Fruit fly (Drosophila melanogaster): ENCODE results near the gene AdamTS-B.

Gene AdamTS-B

dm6 chrX:5689417-5690215, 8.7 kb upstream of the AdamTS-B start, which contains the start of the genes PGAP1 and cv (continued):
- TF ChIP-seq oc (tag; optimal IDR thresholded peaks at IDR 0.05) (no peak), Nf-YB (GFP tag; optimal IDR thresholded peaks at IDR 0.05) (no peak), Ets65A (GFP tag) (peak; percentile 75), Sin3A (optimal IDR thresholded peaks at IDR 0.05) (no peak), D19B (GFP tag; optimal IDR thresholded peaks at IDR 0.05) (no peak), phol (tag; optimal IDR thresholded peaks at IDR 0.05) (peak; percentile 45), ham (GFP tag; IDR thresholded peaks at IDR 0.05) (no peak), CG3847 (GFP tag; IDR thresholded peaks at IDR 0.05) (0 out of 2 replicates have a peak, but pooled peaks have one; percentile 30), Kr (GFP tag; optimal IDR thresholded peaks at IDR 0.05) (no peak), scrt (GFP tag; optimal IDR thresholded peaks at IDR 0.05) (no peak), run (tag; optimal IDR thresholded peaks at IDR 0.05) (no peak), Dip3 (GFP tag; optimal IDR thresholded peaks at IDR 0.05) (peak; percentile 17), NFAT (GFP tag; IDR thresholded peaks at IDR 0.05) (no peak; the same call in 1 of the 2 replicates), CG15011 (GFP tag; optimal IDR thresholded peaks at IDR 0.05) (no peak), CG9817 (tag; optimal IDR thresholded peaks at IDR 0.05) (peak; percentile 8), CG32532 (GFP tag; IDR thresholded peaks at IDR 0.05) (peak; percentile 27), Fer3 (tag; optimal IDR thresholded peaks at IDR 0.05) (no peak), CG30431 (GFP tag; optimal IDR thresholded peaks at IDR 0.05) (no peak), usp (GFP tag; optimal IDR thresholded peaks at IDR 0.05) (no peak), CG10209 (GFP tag; optimal IDR thresholded peaks at IDR 0.05) (no peak), pum (GFP tag; optimal IDR thresholded peaks at IDR 0.05) (no peak), Gsc (GFP tag; IDR thresholded peaks at IDR 0.05) (no peak), grau (tag; optimal IDR thresholded peaks at IDR 0.05) (peak; percentile 47), Xbp1 (GFP tag; optimal IDR thresholded peaks at IDR 0.05) (peak; percentile 5), ci (GFP tag; IDR thresholded peaks at IDR 0.05) (peak; percentile 11; the same call in 1 of the 3 replicates), Hr39 (optimal IDR thresholded peaks at IDR 0.05) (no peak), CG13123 (GFP tag; optimal IDR thresholded peaks at IDR 0.05) (no peak), Dbx (GFP tag; IDR thresholded peaks at IDR 0.05) (no peak), CoRest (tag; optimal IDR thresholded peaks at IDR 0.05) (peak; percentile 51), jumu (GFP tag; optimal IDR thresholded peaks at IDR 0.05) (no peak), CG9727 (GFP tag; optimal IDR thresholded peaks at IDR 0.05) (peak; percentile 26), CG2202 (tag; optimal IDR thresholded peaks at IDR 0.05) (no peak), croc (GFP tag; conservative IDR thresholded peaks at IDR 0.05) (no peak), ro (GFP tag; IDR thresholded peaks at IDR 0.05) (no peak), CG42726 (GFP tag; IDR thresholded peaks at IDR 0.05; ENCODE audit: partially characterized antibody) (peak; percentile 8; the same call in 1 of the 2 replicates), abd-A (tag; optimal IDR thresholded peaks at IDR 0.05) (no peak), CG7372 (GFP tag; IDR thresholded peaks at IDR 0.05) (no peak), CG8359 (GFP tag; optimal IDR thresholded peaks at IDR 0.05; ENCODE audit: borderline replicate concordance) (no peak), klu (GFP tag; IDR thresholded peaks at IDR 0.05) (no peak), lola (GFP tag; optimal IDR thresholded peaks at IDR 0.05) (peak in 1 of 3 experiments; percentile 53), stwl (tag; optimal IDR thresholded peaks at IDR 0.05) (peak; percentile 23), Dad (GFP tag; optimal IDR thresholded peaks at IDR 0.05) (no peak), Sry-δ (GFP tag; optimal IDR thresholded peaks at IDR 0.05) (peak; percentile 81), sob (GFP tag; IDR thresholded peaks at IDR 0.05) (no peak), Mad (GFP tag; optimal IDR thresholded peaks at IDR 0.05) (no peak), nmo (GFP tag; optimal IDR thresholded peaks at IDR 0.05) (peak; percentile 45), tup (GFP tag; optimal IDR thresholded peaks at IDR 0.05) (no peak), unc-4 (GFP tag; IDR thresholded peaks at IDR 0.05; ENCODE audit: partially characterized antibody) (peak; percentile 72), chn (GFP tag; optimal IDR thresholded peaks at IDR 0.05) (no peak), H15 (GFP tag; IDR thresholded peaks at IDR 0.05) (no peak)
